Fruit fly (Drosophila melanogaster) Kc167 (cell line): ENCODE results near the gene Sptr.

Experiments
- Sin3A ChIP-seq: fragments of >200 bp; optimal IDR thresholded peaks from 2 replicates; lab custom pipeline; 2018; ENCODE audit warnings: missing external identifiers
- insv ChIP-seq: fragments of >200 bp; optimal IDR thresholded peaks from 3 replicates; lab custom pipeline; 2018; ENCODE audit warnings: missing external identifiers
- psq ChIP-seq: fragments of >200 bp; optimal IDR thresholded peaks from 2 replicates; lab custom pipeline; 2017; ENCODE audit warnings: missing external identifiers
- ttk ChIP-seq: sonication (Bioruptor generic); optimal IDR thresholded peaks from 2 replicates; lab custom pipeline; 2017; ENCODE audit warnings: missing external identifiers

- TF ChIP-seq Sin3A (lab: Kevin White, UChicago) (no peak), insv (lab: Kevin White, UChicago) (no peak), psq (no peak), ttk (lab: Kevin White, UChicago) (no peak)
Measured at dm6 chrX:8469606-8470005, 5.4 kb upstream of the Sptr start.
